Worm (Caenorhabditis elegans) whole organism, L3 larva: ENCODE results near the gene brc-1.

Experiments
- R02D3.7 ChIP-seq: fragments of 150-350 bp; optimal IDR thresholded peaks from 2 replicates; lab custom pipeline; 2014; ENCODE audit warnings: missing biosample characterization, missing genetic modification characterization
- ZK546.5 ChIP-seq: sonication (generic microtip); optimal IDR thresholded peaks from 2 replicates; lab custom pipeline; 2017; ENCODE audit warnings: missing biosample characterization, missing genetic modification characterization
- aly-2 ChIP-seq: fragments of 150-350 bp; optimal IDR thresholded peaks from 2 replicates; lab custom pipeline; 2014; ENCODE audit warnings: missing biosample characterization, missing genetic modification characterization
- ama-1 ChIP-seq: fragments of 150-350 bp; optimal IDR thresholded peaks from 2 replicates; lab custom pipeline; 2018
- ceh-16 ChIP-seq: sonication (generic microtip); optimal IDR thresholded peaks from 2 replicates; lab custom pipeline; 2017; ENCODE audit warnings: missing biosample characterization, missing genetic modification characterization
- ceh-28 ChIP-seq: fragments of 150-350 bp; optimal IDR thresholded peaks from 2 replicates; lab custom pipeline; 2014; ENCODE audit warnings: missing biosample characterization, missing genetic modification reagents, missing genetic modification characterization
- ceh-82 ChIP-seq: fragments of 150-350 bp; optimal IDR thresholded peaks from 2 replicates; lab custom pipeline; 2014; ENCODE audit warnings: missing biosample characterization, missing genetic modification characterization
- ceh-9 ChIP-seq: sonication (generic microtip); optimal IDR thresholded peaks from 2 replicates; lab custom pipeline; 2018; ENCODE audit warnings: missing biosample characterization, missing genetic modification characterization
- daf-12 ChIP-seq: fragments of 150-350 bp; optimal IDR thresholded peaks from 2 replicates; lab custom pipeline; 2014; ENCODE audit warnings: missing biosample characterization, missing genetic modification reagents, missing genetic modification characterization
- egl-27 ChIP-seq: sonication (generic microtip); optimal IDR thresholded peaks from 4 replicates; lab custom pipeline; 2017; ENCODE audit warnings: missing biosample characterization, missing genetic modification reagents, missing genetic modification characterization
- egl-5 ChIP-seq: fragments of 150-350 bp; optimal IDR thresholded peaks from 2 replicates; lab custom pipeline; 2017; ENCODE audit warnings: missing biosample characterization, missing genetic modification reagents, missing genetic modification characterization, inconsistent platforms
- elt-1 ChIP-seq: fragments of 150-350 bp; optimal IDR thresholded peaks from 2 replicates; lab custom pipeline; 2014; ENCODE audit warnings: missing biosample characterization, missing genetic modification characterization
- elt-2 ChIP-seq: sonication (generic microtip); optimal IDR thresholded peaks from 2 replicates; lab custom pipeline; 2016; ENCODE audit warnings: missing genetic modification reagents, mild to moderate bottlenecking, missing genetic modification characterization, missing compliant biosample characterization
- elt-3 ChIP-seq, 3 experiments: fragments of 150-350 bp in 1 of 3; sonication (generic microtip) in 2 of 3; optimal IDR thresholded peaks; 2 replicates in 2 of 3; 4 replicates in 1 of 3; lab custom pipeline; 2014 to 2017; ENCODE audit warnings: missing biosample characterization in 3 of 3, missing genetic modification characterization in 3 of 3
- eor-1 ChIP-seq, 2 experiments: fragments of 150-350 bp; optimal IDR thresholded peaks; 2 replicates each; lab custom pipeline; 2014 to 2018; ENCODE audit warnings: missing biosample characterization in 2 of 2, missing genetic modification characterization in 2 of 2
- fkh-10 ChIP-seq: sonication (generic microtip); optimal IDR thresholded peaks from 2 replicates; lab custom pipeline; 2017; ENCODE audit warnings: missing biosample characterization, missing genetic modification reagents, missing genetic modification characterization
- fkh-2 ChIP-seq: fragments of 150-350 bp; optimal IDR thresholded peaks from 2 replicates; lab custom pipeline; 2014; ENCODE audit warnings: missing biosample characterization, missing genetic modification reagents, missing genetic modification characterization
- fos-1 ChIP-seq: fragments of 150-350 bp; optimal IDR thresholded peaks from 2 replicates; lab custom pipeline; 2014; ENCODE audit warnings: missing biosample characterization, missing genetic modification characterization
- hmg-11 ChIP-seq: sonication (generic microtip); optimal IDR thresholded peaks from 2 replicates; lab custom pipeline; 2016; ENCODE audit warnings: missing genetic modification characterization, missing compliant biosample characterization
- jun-1 ChIP-seq: fragments of 150-350 bp; optimal IDR thresholded peaks from 2 replicates; lab custom pipeline; 2014; ENCODE audit warnings: missing biosample characterization, missing genetic modification reagents, missing genetic modification characterization
- lin-15B ChIP-seq: fragments of 150-350 bp; optimal IDR thresholded peaks from 2 replicates; lab custom pipeline; 2014; ENCODE audit warnings: missing biosample characterization, missing genetic modification characterization
- lin-39 ChIP-seq: fragments of 150-350 bp; optimal IDR thresholded peaks from 2 replicates; lab custom pipeline; 2018; ENCODE audit warnings: missing biosample characterization, missing genetic modification reagents, missing genetic modification characterization
- lsy-12 ChIP-seq: sonication (generic microtip); optimal IDR thresholded peaks from 2 replicates; lab custom pipeline; 2016; ENCODE audit warnings: mild to moderate bottlenecking, missing genetic modification characterization, missing compliant biosample characterization
- mdl-1 ChIP-seq: fragments of 150-350 bp; optimal IDR thresholded peaks from 2 replicates; lab custom pipeline; 2014; ENCODE audit warnings: missing biosample characterization, missing genetic modification characterization
- mml-1 ChIP-seq: fragments of 150-350 bp; sonication (generic microtip); optimal IDR thresholded peaks from 3 replicates; lab custom pipeline; 2014; ENCODE audit warnings: missing biosample characterization, missing genetic modification characterization
- nfya-1 ChIP-seq: sonication (generic microtip); optimal IDR thresholded peaks from 2 replicates; lab custom pipeline; 2017; ENCODE audit warnings: missing genetic modification characterization, mild to moderate bottlenecking, missing compliant biosample characterization, antibody characterized with exemption, moderate library complexity; ENCODE audit not compliant: insufficient read depth
- nhr-11 ChIP-seq: fragments of 150-350 bp; optimal IDR thresholded peaks from 2 replicates; lab custom pipeline; 2014; ENCODE audit warnings: missing biosample characterization, missing genetic modification characterization
- nhr-12 ChIP-seq: fragments of 150-350 bp; optimal IDR thresholded peaks from 2 replicates; lab custom pipeline; 2014; ENCODE audit warnings: missing biosample characterization, missing genetic modification characterization
- nhr-23 ChIP-seq: fragments of 150-350 bp; optimal IDR thresholded peaks from 2 replicates; lab custom pipeline; 2014; ENCODE audit warnings: missing biosample characterization, missing genetic modification reagents, missing genetic modification characterization
- nhr-237 ChIP-seq: fragments of 150-350 bp; optimal IDR thresholded peaks from 2 replicates; lab custom pipeline; 2014; ENCODE audit warnings: missing biosample characterization, missing genetic modification characterization
- nhr-25 ChIP-seq: sonication (generic microtip); optimal IDR thresholded peaks from 2 replicates; lab custom pipeline; 2017; ENCODE audit warnings: missing biosample characterization, missing genetic modification characterization
- nhr-28 ChIP-seq: fragments of 150-350 bp; optimal IDR thresholded peaks from 2 replicates; lab custom pipeline; 2014; ENCODE audit warnings: missing biosample characterization, missing genetic modification characterization
- nhr-43 ChIP-seq: sonication (generic microtip); optimal IDR thresholded peaks from 2 replicates; lab custom pipeline; 2016; ENCODE audit warnings: mild to moderate bottlenecking, missing genetic modification characterization, missing compliant biosample characterization; ENCODE audit not compliant: poor library complexity, severe bottlenecking
- nhr-67 ChIP-seq: fragments of 150-350 bp; optimal IDR thresholded peaks from 2 replicates; lab custom pipeline; 2014; ENCODE audit warnings: missing biosample characterization, missing genetic modification characterization
- nhr-76 ChIP-seq: fragments of 150-350 bp; sonication (generic microtip); optimal IDR thresholded peaks from 5 replicates; lab custom pipeline; 2014; ENCODE audit warnings: missing biosample characterization, missing genetic modification characterization
- nhr-77 ChIP-seq: fragments of 150-350 bp; optimal IDR thresholded peaks from 2 replicates; lab custom pipeline; 2014; ENCODE audit warnings: missing biosample characterization, missing genetic modification characterization
- pha-4 ChIP-seq: fragments of 150-350 bp; optimal IDR thresholded peaks from 2 replicates; lab custom pipeline; 2014; ENCODE audit warnings: missing biosample characterization, missing genetic modification reagents, missing genetic modification characterization
- pqm-1 ChIP-seq: fragments of 150-350 bp; optimal IDR thresholded peaks from 2 replicates; lab custom pipeline; 2017; ENCODE audit warnings: missing biosample characterization, missing genetic modification characterization, inconsistent platforms
- sea-2 ChIP-seq: fragments of 150-350 bp; sonication (generic microtip); optimal IDR thresholded peaks from 4 replicates; lab custom pipeline; 2014; ENCODE audit warnings: missing biosample characterization, missing genetic modification reagents, missing genetic modification characterization
- skn-1 ChIP-seq: fragments of 150-350 bp; optimal IDR thresholded peaks from 2 replicates; lab custom pipeline; 2014; ENCODE audit warnings: missing biosample characterization, missing genetic modification characterization
- snpc-4 ChIP-seq: fragments of 150-350 bp; optimal IDR thresholded peaks from 2 replicates; lab custom pipeline; 2014; ENCODE audit warnings: missing biosample characterization, missing genetic modification characterization
- tbx-2 ChIP-seq: sonication (generic microtip); optimal IDR thresholded peaks from 2 replicates; lab custom pipeline; 2016; ENCODE audit warnings: mild to moderate bottlenecking, missing genetic modification characterization, missing compliant biosample characterization
- unc-39 ChIP-seq: sonication (generic microtip); optimal IDR thresholded peaks from 4 replicates; lab custom pipeline; 2017; ENCODE audit warnings: missing biosample characterization, missing genetic modification characterization
- unc-62 ChIP-seq: fragments of 150-350 bp; sonication (generic microtip); optimal IDR thresholded peaks from 4 replicates; lab custom pipeline; 2014; ENCODE audit warnings: missing biosample characterization, missing genetic modification reagents, missing genetic modification characterization
- zag-1 ChIP-seq: fragments of 150-350 bp; optimal IDR thresholded peaks from 2 replicates; lab custom pipeline; 2014; ENCODE audit warnings: missing biosample characterization, missing genetic modification characterization
- ztf-11 ChIP-seq: fragments of 150-350 bp; optimal IDR thresholded peaks from 2 replicates; lab custom pipeline; 2014; ENCODE audit warnings: missing biosample characterization, missing genetic modification characterization
- ztf-4 ChIP-seq: fragments of 150-350 bp; optimal IDR thresholded peaks from 2 replicates; lab custom pipeline; 2014; ENCODE audit warnings: missing biosample characterization, missing genetic modification characterization

Gene brc-1

ce11 chrIII:3878986-3879756 is 16.4 kb upstream of the brc-1 start:
- TF ChIP-seq pha-4 (tag; lab: Kevin White, UChicago) (peak; percentile 26), aly-2 (tag; lab: Kevin White, UChicago) (no peak)

ce11 chrIII:3876197-3876897 is 13.6 kb upstream of the brc-1 start:
- TF ChIP-seq egl-5 (tag; lab: Kevin White, UChicago) (no peak), pqm-1 (peak; percentile 60), nfya-1 (tag; lab: Kevin White, UChicago) (no peak), elt-2 (tag; lab: Kevin White, UChicago) (peak; percentile 61), lin-39 (tag; lab: Kevin White, UChicago) (no peak), nhr-25 (peak; percentile 47)
- TF ChIP-seq, all 47 proteins: peak for 3

- no peak for TF ChIP-seq unc-39 (tag; lab: Kevin White, UChicago)
- peak; percentile 55 for TF ChIP-seq pha-4 (tag; lab: Kevin White, UChicago)
- no peak for TF ChIP-seq nhr-67 (tag; lab: Kevin White, UChicago)
- no peak for TF ChIP-seq hmg-11 (tag; lab: Kevin White, UChicago)
- no peak for TF ChIP-seq ceh-82 (tag; lab: Kevin White, UChicago)
- no peak for TF ChIP-seq ztf-11
- TF ChIP-seq nhr-28 (tag; lab: Kevin White, UChicago) = no peak
- TF ChIP-seq nhr-11 (tag; lab: Kevin White, UChicago) = no peak
- no peak for TF ChIP-seq fos-1 (tag; lab: Kevin White, UChicago)
- TF ChIP-seq nhr-43 = peak; percentile 53
- TF ChIP-seq lin-15B (tag; lab: Kevin White, UChicago) = no peak
- TF ChIP-seq egl-27 (tag; lab: Kevin White, UChicago) = no peak
- no peak for TF ChIP-seq nhr-12 (tag; lab: Kevin White, UChicago)
- TF ChIP-seq daf-12 (tag; lab: Kevin White, UChicago) = no peak
- TF ChIP-seq ztf-4 = no peak
- TF ChIP-seq mdl-1 (tag; lab: Kevin White, UChicago) = no peak
- TF ChIP-seq fkh-2 = no peak
- TF ChIP-seq sea-2 (GFP tag; lab: Kevin White, UChicago) = no peak
- no peak for TF ChIP-seq ceh-28 (tag; lab: Kevin White, UChicago)
- no peak for TF ChIP-seq ceh-16 (tag; lab: Kevin White, UChicago)
- no peak for TF ChIP-seq ama-1 (lab: Kevin White, UChicago)
- no peak for TF ChIP-seq fkh-10
- no peak for TF ChIP-seq nfya-1 (tag; lab: Kevin White, UChicago)
- TF ChIP-seq elt-1 (tag; lab: Kevin White, UChicago) = no peak
- no peak for TF ChIP-seq mml-1 (tag; lab: Kevin White, UChicago)
- TF ChIP-seq unc-62 (GFP tag; lab: Kevin White, UChicago) = no peak
- TF ChIP-seq nhr-23 (tag; lab: Kevin White, UChicago) = peak; percentile 43
- no peak for TF ChIP-seq nhr-237 (tag; lab: Kevin White, UChicago)
- TF ChIP-seq nhr-25 = peak; percentile 69
- TF ChIP-seq ceh-9 (tag; lab: Kevin White, UChicago) = no peak
- no peak for TF ChIP-seq snpc-4
- no peak for TF ChIP-seq lsy-12 (tag; lab: Kevin White, UChicago)
- no peak for TF ChIP-seq R02D3.7 (tag; lab: Kevin White, UChicago)
- peak; percentile 56 for TF ChIP-seq egl-5 (tag; lab: Kevin White, UChicago)
- no peak for TF ChIP-seq aly-2 (tag; lab: Kevin White, UChicago)
- TF ChIP-seq lin-39 (tag; lab: Kevin White, UChicago) = no peak
- no peak for TF ChIP-seq zag-1 (tag; lab: Kevin White, UChicago)
- TF ChIP-seq tbx-2 (tag; lab: Kevin White, UChicago) = no peak
- no peak for TF ChIP-seq nhr-77 (tag; lab: Kevin White, UChicago)
- no peak for TF ChIP-seq elt-3 (tag; optimal IDR thresholded peaks at IDR 0.05; lab: Kevin White, UChicago)
- TF ChIP-seq eor-1 (tag; optimal IDR thresholded peaks at IDR 0.05; lab: Kevin White, UChicago) = no peak
- no peak for TF ChIP-seq ZK546.5 (tag; lab: Kevin White, UChicago)
- no peak for TF ChIP-seq pqm-1
- TF ChIP-seq nhr-76 (tag; lab: Kevin White, UChicago) = no peak
- no peak for TF ChIP-seq skn-1 (tag; lab: Kevin White, UChicago)
- no peak for TF ChIP-seq jun-1
- peak; percentile 58 for TF ChIP-seq elt-2 (tag; lab: Kevin White, UChicago)
These were observed 12.8 kb upstream of the brc-1 start for ce11 chrIII:3875608-3876007.
